Worm (Caenorhabditis elegans) whole organism, L3 larva: ENCODE data around the gene asm-1.

Experiments
- ama-1 ChIP-seq: fragments of 150-350 bp; optimal IDR thresholded peaks from 2 replicates; lab custom pipeline; 2018
- ceh-16 ChIP-seq: sonication (generic microtip); optimal IDR thresholded peaks from 2 replicates; lab custom pipeline; 2017; ENCODE audit warnings: missing biosample characterization, missing genetic modification characterization
- egl-27 ChIP-seq: sonication (generic microtip); optimal IDR thresholded peaks from 4 replicates; lab custom pipeline; 2017; ENCODE audit warnings: missing biosample characterization, missing genetic modification reagents, missing genetic modification characterization
- egl-5 ChIP-seq: fragments of 150-350 bp; optimal IDR thresholded peaks from 2 replicates; lab custom pipeline; 2017; ENCODE audit warnings: missing biosample characterization, missing genetic modification reagents, missing genetic modification characterization, inconsistent platforms
- nhr-25 ChIP-seq: sonication (generic microtip); optimal IDR thresholded peaks from 2 replicates; lab custom pipeline; 2017; ENCODE audit warnings: missing biosample characterization, missing genetic modification characterization
- nhr-28 ChIP-seq: fragments of 150-350 bp; optimal IDR thresholded peaks from 2 replicates; lab custom pipeline; 2014; ENCODE audit warnings: missing biosample characterization, missing genetic modification characterization
- unc-39 ChIP-seq: sonication (generic microtip); optimal IDR thresholded peaks from 4 replicates; lab custom pipeline; 2017; ENCODE audit warnings: missing biosample characterization, missing genetic modification characterization
- unc-62 ChIP-seq: fragments of 150-350 bp; sonication (generic microtip); optimal IDR thresholded peaks from 4 replicates; lab custom pipeline; 2014; ENCODE audit warnings: missing biosample characterization, missing genetic modification reagents, missing genetic modification characterization
- ztf-4 ChIP-seq: fragments of 150-350 bp; optimal IDR thresholded peaks from 2 replicates; lab custom pipeline; 2014; ENCODE audit warnings: missing biosample characterization, missing genetic modification characterization

DNA sequence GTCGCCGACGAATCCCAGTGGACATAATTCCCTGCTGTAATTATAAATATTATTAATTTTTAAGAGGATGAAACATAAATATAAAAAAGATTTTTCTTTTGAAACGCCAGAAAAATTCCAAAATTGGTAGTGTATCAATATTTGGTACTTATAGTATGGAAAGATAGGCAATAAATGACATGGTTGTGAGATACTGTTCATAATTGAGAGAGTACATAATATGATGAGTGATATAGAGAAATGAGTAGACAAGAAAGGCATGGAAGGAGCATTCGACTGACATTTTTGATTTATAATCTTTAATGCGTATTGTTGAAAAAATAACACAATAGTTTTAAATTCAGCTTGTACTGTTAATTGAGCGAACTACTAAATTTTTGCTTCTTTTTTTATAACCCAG, 12.4 kb upstream of the asm-1 start, which contains the start of gene C44B7.11:
- TF ChIP-seq ztf-4 (tag; lab: Kevin White, UChicago) (no peak), egl-27 (tag; lab: Kevin White, UChicago) (no peak), ama-1 (lab: Kevin White, UChicago) (no peak), egl-5 (tag; lab: Kevin White, UChicago) (no peak), nhr-25 (tag; lab: Kevin White, UChicago) (no peak), unc-39 (tag; lab: Kevin White, UChicago) (no peak), unc-62 (GFP tag; lab: Kevin White, UChicago) (no peak), ceh-16 (tag; lab: Kevin White, UChicago) (no peak), nhr-28 (tag; lab: Kevin White, UChicago) (no peak)
